Worm (Caenorhabditis elegans) whole organism, mixed stage, embryonic: ENCODE results near the gene plx-2.

Experiments
- M03D4.4 ChIP-seq: sonication (generic microtip); optimal IDR thresholded peaks from 2 replicates; lab custom pipeline; 2017; ENCODE audit warnings: mild to moderate bottlenecking, missing genetic modification characterization, missing compliant biosample characterization
- bed-3 ChIP-seq: fragments of 200-800 bp; sonication (Bioruptor generic); optimal IDR thresholded peaks from 3 replicates; lab custom pipeline; 2018; ENCODE audit warnings: mild to moderate bottlenecking, missing genetic modification characterization, moderate library complexity, missing compliant biosample characterization
- blmp-1 ChIP-seq: fragments of 150-350 bp; optimal IDR thresholded peaks from 2 replicates; lab custom pipeline; 2014; ENCODE audit warnings: missing biosample characterization, missing genetic modification characterization
- ceh-39 ChIP-seq: fragments of 150-350 bp; optimal IDR thresholded peaks from 2 replicates; lab custom pipeline; 2014; ENCODE audit warnings: missing biosample characterization, missing genetic modification characterization
- ceh-83 ChIP-seq: fragments of 200-800 bp; sonication (Bioruptor generic); optimal IDR thresholded peaks from 2 replicates; lab custom pipeline; 2018; ENCODE audit warnings: mild to moderate bottlenecking, missing genetic modification characterization, missing compliant biosample characterization
- ces-1 ChIP-seq: fragments of 150-350 bp; optimal IDR thresholded peaks from 2 replicates; lab custom pipeline; 2014; ENCODE audit warnings: missing biosample characterization, missing genetic modification reagents, missing genetic modification characterization
- elt-1 ChIP-seq: sonication (generic microtip); optimal IDR thresholded peaks from 2 replicates; lab custom pipeline; 2017; ENCODE audit warnings: missing genetic modification characterization, mild to moderate bottlenecking, missing compliant biosample characterization, antibody characterized with exemption, moderate library complexity, borderline replicate concordance; ENCODE audit not compliant: insufficient read depth
- elt-3 ChIP-seq: fragments of 150-350 bp; optimal IDR thresholded peaks from 2 replicates; lab custom pipeline; 2014; ENCODE audit warnings: missing biosample characterization, missing genetic modification characterization
- flh-1 ChIP-seq: fragments of 200-800 bp; sonication (Bioruptor generic); optimal IDR thresholded peaks from 2 replicates; lab custom pipeline; 2018; ENCODE audit warnings: mild to moderate bottlenecking, missing genetic modification characterization, moderate library complexity, missing compliant biosample characterization
- ham-2 ChIP-seq: fragments of 200-800 bp; sonication (Bioruptor generic); optimal IDR thresholded peaks from 2 replicates; lab custom pipeline; 2018; ENCODE audit warnings: mild to moderate bottlenecking, missing genetic modification characterization, missing compliant biosample characterization
- hlh-1 ChIP-seq: fragments of 150-350 bp; optimal IDR thresholded peaks from 2 replicates; lab custom pipeline; 2014; ENCODE audit warnings: missing biosample characterization, missing genetic modification reagents, missing genetic modification characterization
- lin-13 ChIP-seq: fragments of 150-350 bp; optimal IDR thresholded peaks from 2 replicates; lab custom pipeline; 2014; ENCODE audit warnings: missing biosample characterization, missing genetic modification characterization
- lin-32 ChIP-seq: fragments of 200-800 bp; sonication (Bioruptor generic); optimal IDR thresholded peaks from 2 replicates; lab custom pipeline; 2018; ENCODE audit warnings: mild to moderate bottlenecking, missing genetic modification characterization, missing compliant biosample characterization
- lsy-2 ChIP-seq: fragments of 150-350 bp; optimal IDR thresholded peaks from 2 replicates; lab custom pipeline; 2014; ENCODE audit warnings: missing biosample characterization, missing genetic modification characterization
- mls-2 ChIP-seq: sonication (generic microtip); optimal IDR thresholded peaks from 2 replicates; lab custom pipeline; 2016; ENCODE audit warnings: mild to moderate bottlenecking, missing genetic modification characterization, moderate library complexity, missing compliant biosample characterization
- nhr-12 ChIP-seq: fragments of 150-350 bp; optimal IDR thresholded peaks from 2 replicates; lab custom pipeline; 2014; ENCODE audit warnings: missing biosample characterization, missing genetic modification characterization
- nhr-237 ChIP-seq: fragments of 150-350 bp; optimal IDR thresholded peaks from 2 replicates; lab custom pipeline; 2014; ENCODE audit warnings: missing biosample characterization, missing genetic modification characterization
- nhr-28 ChIP-seq: fragments of 150-350 bp; optimal IDR thresholded peaks from 2 replicates; lab custom pipeline; 2014; ENCODE audit warnings: missing biosample characterization, missing genetic modification characterization
- nhr-76 ChIP-seq: sonication (generic microtip); optimal IDR thresholded peaks from 2 replicates; lab custom pipeline; 2017; ENCODE audit warnings: missing biosample characterization, missing genetic modification characterization
- pha-4 ChIP-seq: fragments of 150-350 bp; optimal IDR thresholded peaks from 2 replicates; lab custom pipeline; 2018; ENCODE audit warnings: missing biosample characterization, missing genetic modification reagents, missing genetic modification characterization
- sem-2 ChIP-seq: fragments of 200-800 bp; sonication (Bioruptor generic); optimal IDR thresholded peaks from 2 replicates; lab custom pipeline; 2018; ENCODE audit warnings: mild to moderate bottlenecking, missing genetic modification characterization, missing compliant biosample characterization
- sptf-1 ChIP-seq: sonication (generic microtip); optimal IDR thresholded peaks from 2 replicates; lab custom pipeline; 2017; ENCODE audit warnings: mild to moderate bottlenecking, missing genetic modification characterization, moderate library complexity, missing compliant biosample characterization
- tbx-8 ChIP-seq: fragments of 200-800 bp; sonication (Bioruptor generic); optimal IDR thresholded peaks from 2 replicates; lab custom pipeline; 2018; ENCODE audit warnings: mild to moderate bottlenecking, missing genetic modification characterization, moderate library complexity, missing compliant biosample characterization
- unc-120 ChIP-seq: sonication (generic microtip); optimal IDR thresholded peaks from 2 replicates; lab custom pipeline; 2017; ENCODE audit warnings: missing genetic modification characterization, missing compliant biosample characterization; ENCODE audit not compliant: poor library complexity, severe bottlenecking
- unc-39 ChIP-seq: fragments of 150-350 bp; optimal IDR thresholded peaks from 2 replicates; lab custom pipeline; 2014; ENCODE audit warnings: missing biosample characterization, missing genetic modification characterization
- unc-62 ChIP-seq: fragments of 150-350 bp; optimal IDR thresholded peaks from 2 replicates; lab custom pipeline; 2014; ENCODE audit warnings: missing biosample characterization, missing genetic modification reagents, missing genetic modification characterization

Gene plx-2

ce11 chrII:14381450-14381849, 43.2 kb downstream of the plx-2 start, which contains the start of gene sdz-26:
Gene sdz-26 (plus strand): TSS chrII:14381750.
- TF ChIP-seq hlh-1 (no peak), elt-1 (tag; lab: Kevin White, UChicago) (no peak), unc-39 (tag; lab: Kevin White, UChicago) (no peak), pha-4 (tag; lab: Kevin White, UChicago) (no peak), ces-1 (GFP tag; lab: Kevin White, UChicago) (no peak), nhr-12 (tag; lab: Kevin White, UChicago) (no peak), nhr-237 (no peak), lsy-2 (tag; lab: Kevin White, UChicago) (no peak), M03D4.4 (no peak), ham-2 (GFP tag; lab: Kevin White, UChicago) (no peak), mls-2 (tag; lab: Kevin White, UChicago) (no peak), nhr-76 (tag; lab: Kevin White, UChicago) (no peak), lin-13 (tag; lab: Kevin White, UChicago) (no peak), tbx-8 (no peak), ceh-83 (GFP tag; lab: Kevin White, UChicago) (no peak), ceh-39 (tag; lab: Kevin White, UChicago) (no peak), unc-120 (tag; lab: Kevin White, UChicago) (no peak), sem-2 (no peak)

ce11 chrII:14380778-14381177, 43.9 kb downstream of the plx-2 start:
- TF ChIP-seq bed-3 (GFP tag; lab: Kevin White, UChicago) (no peak), lin-32 (no peak), lsy-2 (tag; lab: Kevin White, UChicago) (no peak), nhr-28 (tag; lab: Kevin White, UChicago) (no peak), ham-2 (GFP tag; lab: Kevin White, UChicago) (no peak), flh-1 (GFP tag; lab: Kevin White, UChicago) (no peak), nhr-76 (tag; lab: Kevin White, UChicago) (no peak), sem-2 (no peak)

ce11 chrII:14377796-14378195, 46.9 kb downstream of the plx-2 start, which contains the start of gene acr-20:
Gene acr-20 (minus strand): TSS chrII:14377896.
- TF ChIP-seq nhr-12 (tag; lab: Kevin White, UChicago) (no peak), blmp-1 (tag; lab: Kevin White, UChicago) (no peak), unc-39 (tag; lab: Kevin White, UChicago) (no peak), lin-13 (tag; lab: Kevin White, UChicago) (no peak), unc-62 (GFP tag; lab: Kevin White, UChicago) (no peak), elt-3 (tag; lab: Kevin White, UChicago) (no peak)

- TF ChIP-seq ham-2 (GFP tag; lab: Kevin White, UChicago) (peak; percentile 21), sptf-1 (no peak)
Measured at ce11 chrII:14374594-14374993, 50.1 kb downstream of the plx-2 start.
